Fruit fly (Drosophila melanogaster) S2 (cell line): ENCODE measurements around the gene CG8379.

Experiments used
- CG8478 ChIP-seq: fragments of >200 bp; optimal IDR thresholded peaks from 2 replicates; lab custom pipeline; 2018
- CTCF ChIP-seq, 2 experiments: fragments of >200 bp; optimal IDR thresholded peaks; 2 replicates each; lab custom pipeline; 2018

The CG8379 gene

DNA sequence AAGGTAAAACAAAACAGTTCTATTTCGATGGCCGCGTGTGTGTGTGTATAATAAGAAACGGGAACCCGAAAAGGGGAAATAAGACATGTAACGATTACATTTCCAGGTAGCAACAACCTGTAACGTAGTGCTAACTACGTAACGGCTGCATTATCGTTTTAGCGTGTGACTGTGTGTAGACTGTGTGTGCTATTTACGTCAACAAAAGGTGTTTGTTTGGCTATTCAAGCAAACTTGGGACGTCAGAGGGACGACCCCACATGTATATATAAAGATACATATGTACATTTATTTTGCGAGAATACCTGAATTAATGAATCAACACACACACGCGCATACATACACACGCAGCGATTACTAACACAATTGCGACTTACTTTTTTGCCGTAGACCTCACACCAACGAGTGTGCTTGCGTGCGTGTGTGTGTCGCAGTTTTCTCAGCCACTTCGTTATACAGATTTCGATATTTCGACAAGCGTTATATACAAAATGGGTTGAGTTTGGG lies 4.6 kb upstream of the CG8379 start:
- TF ChIP-seq CG8478 (no peak), CTCF (optimal IDR thresholded peaks at IDR 0.05; lab: Kevin White, UChicago) (no peak)

DNA sequence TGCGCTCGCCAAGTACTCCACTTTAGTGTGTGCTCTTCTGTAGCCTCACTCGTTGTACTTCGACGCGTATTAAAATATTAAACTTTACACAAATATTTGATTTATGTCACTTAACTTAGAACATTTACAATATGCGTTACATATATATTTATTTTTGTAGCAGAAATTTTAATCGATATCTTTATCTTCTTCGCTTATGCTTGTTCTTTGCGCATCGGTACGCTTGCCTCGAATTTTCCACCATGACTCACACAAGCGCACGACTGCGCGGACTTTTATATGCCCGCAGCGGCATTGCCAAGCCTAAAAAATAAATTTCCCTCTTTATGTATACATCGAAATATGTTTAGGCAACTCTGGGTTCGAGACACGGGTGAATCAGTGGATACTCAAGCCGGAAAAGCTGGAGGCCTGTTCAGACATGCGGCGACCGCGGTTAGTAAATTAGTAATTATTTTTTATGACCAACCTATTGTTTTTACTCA lies 3.7 kb upstream of the CG8379 start, which contains the start of gene aqz:
aqz (minus strand) TSS at position 255 of the 485 bp plus-strand sequence.
- TF ChIP-seq CTCF (optimal IDR thresholded peaks at IDR 0.05; lab: Kevin White, UChicago) = peak; percentile 51 to 64
- no peak for TF ChIP-seq CG8478

- TF ChIP-seq CG8478 (no peak), CTCF (optimal IDR thresholded peaks at IDR 0.05; lab: Kevin White, UChicago) (no peak)
These were observed 2.6 kb upstream of the CG8379 start, which contains the start of gene CG8369 for dm6 chr3R:8821623-8822022. CG8369 (plus strand) TSS chr3R:8822008.

DNA sequence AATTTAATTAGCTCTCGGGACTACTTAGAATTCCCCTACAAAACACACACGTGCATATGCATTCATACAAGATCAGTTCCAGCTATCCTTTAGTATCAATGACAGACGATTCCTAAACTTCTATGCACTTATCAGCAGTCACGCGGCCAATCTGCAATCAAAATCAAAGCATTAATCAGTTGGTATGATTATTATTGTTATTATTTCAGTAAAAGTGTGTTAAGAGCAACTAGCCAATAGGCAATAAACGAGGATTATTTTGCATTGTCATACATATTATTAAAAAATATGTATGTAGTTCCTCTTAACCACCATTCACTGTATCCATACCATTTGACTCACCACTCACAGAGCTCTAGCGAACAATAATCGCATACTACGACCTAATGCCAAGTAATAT lies 1.3 kb upstream of the CG8379 start:
- TF ChIP-seq CTCF (optimal IDR thresholded peaks at IDR 0.05; lab: Kevin White, UChicago) (no peak), CG8478 (no peak)

- TF ChIP-seq CTCF (optimal IDR thresholded peaks at IDR 0.05; lab: Kevin White, UChicago) (no peak), CG8478 (no peak)
These were observed 16.8 kb downstream of the CG8379 start for dm6 chr3R:8841038-8841437.

dm6 chr3R:8841533-8841932 lies 17.3 kb downstream of the CG8379 start:
- TF ChIP-seq CG8478 = no peak
- TF ChIP-seq CTCF (optimal IDR thresholded peaks at IDR 0.05; lab: Kevin White, UChicago) = no peak

- no peak for TF ChIP-seq CG8478
- TF ChIP-seq CTCF (optimal IDR thresholded peaks at IDR 0.05; lab: Kevin White, UChicago) = no peak
These were observed 19.9 kb downstream of the CG8379 start for dm6 chr3R:8843942-8844637.

DNA sequence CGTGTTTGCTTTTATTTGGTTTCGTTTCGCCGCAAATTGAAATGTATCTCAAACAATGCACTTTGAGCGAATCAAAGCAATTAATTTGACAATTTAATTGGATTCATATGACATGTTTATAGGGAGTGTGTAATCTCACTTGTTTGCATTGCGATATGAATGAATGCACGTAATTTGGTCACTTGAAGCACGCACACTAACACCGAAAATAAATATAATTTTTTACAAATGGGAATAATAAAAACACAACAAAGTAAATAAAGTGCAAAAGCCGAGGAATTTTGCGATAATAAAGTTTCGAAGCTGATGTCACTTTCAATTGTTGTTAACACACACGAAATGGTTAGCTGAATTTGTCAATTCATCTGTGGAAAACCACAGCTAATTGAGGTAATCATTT lies 20.7 kb downstream of the CG8379 start:
- TF ChIP-seq CG8478 = no peak
- no peak for TF ChIP-seq CTCF (optimal IDR thresholded peaks at IDR 0.05; lab: Kevin White, UChicago)

DNA sequence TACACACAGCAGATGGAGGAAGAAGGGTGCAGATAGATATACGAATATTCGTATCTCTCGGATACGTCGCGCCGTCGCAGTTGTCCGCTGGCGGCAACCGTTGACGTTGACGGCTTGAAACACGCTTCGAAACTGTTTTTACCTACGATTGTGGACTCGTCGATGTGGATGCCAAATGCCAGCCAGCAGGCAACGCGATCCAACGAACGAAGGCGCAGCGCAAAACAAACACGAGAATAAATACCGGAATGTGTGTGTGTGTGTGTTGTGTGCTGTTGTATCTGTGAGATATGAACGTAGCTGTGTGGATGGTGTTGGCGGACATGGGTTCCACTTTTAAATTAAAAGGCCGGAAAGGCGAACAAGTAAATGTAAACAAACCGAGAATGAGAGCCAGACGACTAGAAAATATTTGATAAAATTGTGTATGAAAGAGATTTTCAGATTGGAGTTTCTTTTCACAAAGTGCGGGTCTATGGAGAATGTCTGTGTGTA lies 22.0 kb downstream of the CG8379 start:
- no peak for TF ChIP-seq CTCF (optimal IDR thresholded peaks at IDR 0.05; lab: Kevin White, UChicago)
- no peak for TF ChIP-seq CG8478

dm6 chr3R:8847096-8847639 lies 23.0 kb downstream of the CG8379 start:
- TF ChIP-seq CG8478 (no peak), CTCF (optimal IDR thresholded peaks at IDR 0.05; lab: Kevin White, UChicago) (no peak)

DNA sequence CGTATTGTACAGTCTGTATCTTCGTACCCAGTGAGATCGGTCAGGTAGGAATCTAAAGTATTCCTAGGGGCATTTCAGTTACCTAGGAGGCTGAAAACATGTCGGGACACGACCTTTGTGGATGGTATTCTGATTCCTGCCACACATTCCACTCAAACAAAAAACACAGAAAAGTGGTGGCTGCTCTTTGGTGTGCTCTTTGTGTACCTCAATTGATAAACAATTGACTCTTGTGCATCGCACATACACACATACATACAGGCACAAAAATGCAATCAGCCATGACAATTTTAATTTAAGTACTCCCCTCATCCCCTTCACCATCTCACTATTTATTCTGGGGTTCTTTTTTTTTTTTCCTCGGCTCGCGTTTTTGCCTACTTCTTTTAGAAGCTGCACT lies 24.0 kb downstream of the CG8379 start:
- TF ChIP-seq CTCF (optimal IDR thresholded peaks at IDR 0.05; lab: Kevin White, UChicago) (no peak), CG8478 (no peak)

- TF ChIP-seq CG8478 (no peak), CTCF (optimal IDR thresholded peaks at IDR 0.05; lab: Kevin White, UChicago) (no peak)
These were observed 25.4 kb downstream of the CG8379 start for dm6 chr3R:8849373-8850228.

DNA sequence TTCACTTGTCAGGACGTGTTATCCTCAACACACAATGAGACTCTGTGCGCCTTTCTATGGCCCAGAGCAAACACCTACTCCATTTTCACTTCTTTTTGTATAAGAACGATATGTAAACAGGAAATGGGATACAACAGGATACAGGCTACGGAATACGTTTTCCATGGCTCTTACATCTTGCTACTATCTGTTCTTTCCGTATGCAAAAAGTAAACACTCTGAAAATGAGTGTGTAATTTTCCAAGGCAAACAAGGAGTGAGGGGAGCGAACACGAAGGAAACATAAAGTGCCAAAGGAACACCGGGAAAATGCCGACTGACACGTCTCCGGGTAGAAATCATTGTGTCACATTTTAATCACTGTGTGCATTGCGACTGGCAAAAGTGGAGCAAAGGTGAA lies 26.4 kb downstream of the CG8379 start:
- no peak for TF ChIP-seq CTCF (optimal IDR thresholded peaks at IDR 0.05; lab: Kevin White, UChicago)
- TF ChIP-seq CG8478 = no peak

DNA sequence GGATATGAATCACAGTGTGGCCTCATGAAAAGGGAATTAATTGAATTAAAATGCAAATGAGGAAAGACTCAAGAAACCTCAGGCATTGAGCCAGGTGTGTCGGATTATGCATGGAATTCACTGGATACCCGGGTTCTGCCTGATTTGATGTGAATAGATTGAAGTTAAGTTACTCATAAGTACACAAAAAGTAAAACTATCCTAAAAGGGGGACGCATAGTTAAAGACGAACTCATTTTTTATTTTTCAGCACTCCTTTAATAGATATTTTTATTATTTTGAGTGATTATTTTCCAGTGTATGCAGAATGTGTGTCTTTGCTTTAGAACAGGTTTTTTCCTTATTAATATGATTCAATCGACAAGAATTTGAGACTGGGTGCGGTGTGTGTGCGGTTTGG lies 29.0 kb downstream of the CG8379 start:
- TF ChIP-seq CTCF (optimal IDR thresholded peaks at IDR 0.05; lab: Kevin White, UChicago) = no peak
- no peak for TF ChIP-seq CG8478

DNA sequence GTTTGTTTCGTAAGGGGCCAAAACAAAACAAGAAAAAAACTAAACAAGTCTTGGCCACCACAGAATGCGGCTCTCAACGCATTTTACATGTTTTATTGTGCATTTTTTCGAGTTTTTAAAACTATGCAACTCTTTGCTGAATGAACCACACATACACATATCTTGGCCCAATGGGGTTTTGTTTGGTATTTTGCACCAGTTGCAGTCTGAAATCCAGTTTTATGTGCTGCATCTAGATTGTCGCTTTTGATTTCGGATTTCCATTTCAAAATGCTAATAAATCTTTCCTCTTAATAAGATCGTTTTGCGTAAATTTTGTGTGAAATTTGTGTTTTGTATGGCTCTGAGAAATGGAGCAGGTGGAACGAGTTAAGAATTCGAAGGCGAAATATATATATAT lies 29.5 kb downstream of the CG8379 start:
- TF ChIP-seq CG8478 (no peak), CTCF (optimal IDR thresholded peaks at IDR 0.05; lab: Kevin White, UChicago) (no peak)
